Worm (Caenorhabditis elegans) whole organism, midembryonic: Measurements from ENCODE around the gene abu-4.
"Not testable (repeated sequence)": the region's sequence is repeated elsewhere in the genome, so short reads cannot be mapped to it uniquely, and the experiment has no call there.

Experiments
- T22C8.4 ChIP-seq: fragments of 200-800 bp; sonication (Bioruptor generic); IDR thresholded peaks from 2 replicates; pipeline ENCODE4 v1.3.6; 2022; ENCODE audit warnings: missing genetic modification characterization, missing compliant biosample characterization
- cog-1 ChIP-seq: sonication (generic microtip); optimal IDR thresholded peaks from 2 replicates; lab custom pipeline; 2016; ENCODE audit warnings: missing genetic modification characterization, missing compliant biosample characterization
- flt-1 ChIP-seq: fragments of 200-800 bp; sonication (Bioruptor generic); IDR thresholded peaks from 2 replicates; pipeline ENCODE4 v1.3.6; 2022; ENCODE audit warnings: missing genetic modification characterization, missing compliant biosample characterization
- klf-2 ChIP-seq: fragments of 200-800 bp; sonication (Bioruptor generic); conservative IDR thresholded peaks from 2 replicates; pipeline ENCODE4 v1.3.6; 2022; ENCODE audit warnings: missing genetic modification reagents, missing genetic modification characterization, missing compliant biosample characterization
- med-1 ChIP-seq: sonication (generic microtip); optimal IDR thresholded peaks from 2 replicates; lab custom pipeline; 2017; ENCODE audit warnings: missing genetic modification characterization, mild to moderate bottlenecking, missing compliant biosample characterization, antibody characterized with exemption, missing genetic modification reagents; ENCODE audit not compliant: insufficient read depth
- ref-1 ChIP-seq: fragments of 200-800 bp; sonication (Bioruptor generic); conservative IDR thresholded peaks from 2 replicates; pipeline ENCODE4 v1.3.6; 2022; ENCODE audit warnings: missing genetic modification reagents, missing genetic modification characterization, missing compliant biosample characterization
- tab-1 ChIP-seq: fragments of 200-800 bp; sonication (Bioruptor generic); IDR thresholded peaks from 2 replicates; pipeline ENCODE4 v1.3.6; 2022; ENCODE audit warnings: missing genetic modification characterization, missing compliant biosample characterization
- ztf-23 ChIP-seq: fragments of 200-800 bp; sonication (Bioruptor generic); IDR thresholded peaks from 2 replicates; pipeline ENCODE4 v1.3.6; 2022; ENCODE audit warnings: missing genetic modification reagents, missing genetic modification characterization, missing compliant biosample characterization
- ztf-29 ChIP-seq: fragments of 200-800 bp; sonication (Bioruptor generic); IDR thresholded peaks from 2 replicates; pipeline ENCODE4 v1.3.6; 2022; ENCODE audit warnings: missing genetic modification reagents, missing genetic modification characterization, missing compliant biosample characterization

Gene abu-4

DNA sequence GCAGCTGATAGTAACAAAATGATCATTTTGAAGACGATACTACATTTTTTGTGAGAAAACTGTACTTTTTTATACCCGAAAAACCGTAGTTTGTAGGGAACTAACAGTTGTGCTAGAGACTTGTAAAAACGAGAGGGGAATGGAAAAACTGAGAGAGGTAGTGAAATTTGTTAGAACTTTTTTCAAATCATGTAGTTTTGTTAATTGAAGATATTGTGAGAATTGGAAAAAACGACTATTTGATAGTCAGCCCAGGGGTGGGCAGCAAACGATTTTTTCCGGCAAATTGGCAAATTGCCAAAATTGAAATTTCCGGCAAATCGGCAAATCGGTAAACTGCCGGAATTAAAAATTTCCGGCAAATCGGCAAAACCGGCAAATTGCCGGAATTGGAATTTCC is 25.3 kb upstream of the abu-4 start, which contains the start of gene cyp-33C6:
TSS of gene cyp-33C6 (minus strand) at position 101 of the 400 bp plus-strand sequence.
- TF ChIP-seq ref-1 (GFP tag; lab: Robert Waterston, UW): no peak

DNA sequence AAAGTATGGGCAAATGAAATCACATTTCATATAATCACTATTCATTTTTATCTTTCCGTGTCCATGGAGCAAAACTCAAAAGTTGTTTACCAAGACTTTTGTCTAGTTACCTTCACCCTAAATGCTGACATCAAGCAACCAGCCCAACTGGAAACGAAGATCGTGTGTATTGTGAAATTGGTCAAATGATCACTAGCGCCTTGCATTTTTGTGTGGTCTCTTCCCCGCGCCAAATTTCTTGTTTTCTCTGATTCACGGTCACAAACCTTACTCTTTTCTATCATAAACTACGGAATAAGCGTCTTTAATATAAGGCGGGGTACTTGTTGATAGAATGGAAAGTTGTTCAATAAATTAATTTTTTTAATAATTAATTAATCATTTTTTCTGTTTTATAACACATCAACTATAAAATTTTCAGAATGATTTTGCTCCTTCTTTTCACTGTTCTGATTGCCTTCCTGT is 24.5 kb upstream of the abu-4 start, which contains the start of gene cyp-33C7:
TSS of gene cyp-33C7 (plus strand) at position 415 of the 465 bp plus-strand sequence.
- TF ChIP-seq klf-2 (GFP tag; lab: Robert Waterston, UW) (no peak), T22C8.4 (GFP tag; lab: Robert Waterston, UW) (no peak), tab-1 (no peak), cog-1 (no peak), med-1 (GFP tag; lab: Kevin White, UChicago) (no peak), ztf-23 (GFP tag; lab: Robert Waterston, UW) (no peak), ref-1 (GFP tag; lab: Robert Waterston, UW) (no peak), ztf-29 (no peak), flt-1 (GFP tag; lab: Robert Waterston, UW) (no peak)

ce11 chrV:2251774-2252173 is 22.9 kb upstream of the abu-4 start:
- no peak for TF ChIP-seq med-1 (GFP tag; lab: Kevin White, UChicago)
- no peak for TF ChIP-seq klf-2 (GFP tag; lab: Robert Waterston, UW)
- TF ChIP-seq ztf-23 (GFP tag; lab: Robert Waterston, UW): no peak
- TF ChIP-seq T22C8.4 (GFP tag; lab: Robert Waterston, UW): no peak
- no peak for TF ChIP-seq cog-1
- no peak for TF ChIP-seq ztf-29
- TF ChIP-seq flt-1 (GFP tag; lab: Robert Waterston, UW): no peak
- no peak for TF ChIP-seq tab-1
- TF ChIP-seq ref-1 (GFP tag; lab: Robert Waterston, UW): no peak

ce11 chrV:2254553-2255124 is 20.0 kb upstream of the abu-4 start, which contains the start of gene str-253:
TSS of gene str-253 (minus strand) at chrV:2254603.
- no peak for TF ChIP-seq ztf-29
- TF ChIP-seq klf-2 (GFP tag; lab: Robert Waterston, UW): no peak
- TF ChIP-seq med-1 (GFP tag; lab: Kevin White, UChicago): no peak
- no peak for TF ChIP-seq tab-1
- TF ChIP-seq ref-1 (GFP tag; lab: Robert Waterston, UW): no peak
- TF ChIP-seq cog-1: no peak
- TF ChIP-seq T22C8.4 (GFP tag; lab: Robert Waterston, UW): no peak
- no peak for TF ChIP-seq flt-1 (GFP tag; lab: Robert Waterston, UW)
- TF ChIP-seq ztf-23 (GFP tag; lab: Robert Waterston, UW): no peak

DNA sequence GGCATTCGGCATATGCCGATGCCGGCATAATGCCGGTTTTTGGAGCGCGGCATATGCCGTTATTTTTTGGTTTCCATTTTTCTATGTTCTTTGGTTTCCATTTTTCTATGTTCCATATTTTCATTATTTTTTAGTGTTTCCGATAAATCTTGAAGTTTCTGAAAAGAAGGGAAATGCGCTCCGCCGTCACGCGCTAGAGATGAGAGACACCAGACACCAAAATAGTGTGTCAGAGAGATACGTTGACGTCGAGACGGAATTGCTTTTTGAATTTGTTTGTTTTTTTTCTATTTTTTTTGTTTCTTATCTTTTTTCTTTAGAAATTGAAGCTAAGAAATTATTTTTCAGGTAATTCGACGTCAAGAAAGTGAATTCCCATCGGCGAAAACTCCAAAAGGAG is 19.5 kb upstream of the abu-4 start, which contains the start of gene F41B5.1:
TSS of gene F41B5.1 (plus strand) at position 343 of the 400 bp plus-strand sequence.
- TF ChIP-seq cog-1; ztf-29; flt-1 (GFP tag; lab: Robert Waterston, UW): not testable (repeated sequence)

DNA sequence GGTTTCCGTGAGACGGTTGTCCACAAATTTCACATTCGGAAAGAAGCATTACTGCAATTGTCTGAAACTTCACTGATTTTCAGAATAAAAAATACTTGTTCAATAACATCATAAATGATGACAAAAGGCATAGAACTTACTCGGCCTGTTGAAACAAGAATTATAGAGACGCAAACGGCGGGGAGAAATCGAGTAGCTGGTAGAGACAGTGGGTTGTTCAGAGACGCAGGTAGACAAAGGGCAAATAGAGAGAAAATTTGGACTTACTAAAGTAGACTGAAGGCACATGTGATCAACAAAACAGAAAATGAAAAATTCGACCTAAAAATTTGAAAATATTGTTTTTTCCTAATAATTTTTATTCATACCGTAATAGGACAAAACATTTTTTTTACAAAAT is 14.9 kb upstream of the abu-4 start, which contains the start of gene nhr-182:
TSS of gene nhr-182 (minus strand) at position 178 of the 400 bp plus-strand sequence.
- no peak for TF ChIP-seq ztf-23 (GFP tag; lab: Robert Waterston, UW)
- no peak for TF ChIP-seq ref-1 (GFP tag; lab: Robert Waterston, UW)
- TF ChIP-seq ztf-29: no peak
- no peak for TF ChIP-seq tab-1
- no peak for TF ChIP-seq T22C8.4 (GFP tag; lab: Robert Waterston, UW)
- TF ChIP-seq cog-1: no peak
- TF ChIP-seq klf-2 (GFP tag; lab: Robert Waterston, UW): no peak
- no peak for TF ChIP-seq flt-1 (GFP tag; lab: Robert Waterston, UW)
- no peak for TF ChIP-seq med-1 (GFP tag; lab: Kevin White, UChicago)

DNA sequence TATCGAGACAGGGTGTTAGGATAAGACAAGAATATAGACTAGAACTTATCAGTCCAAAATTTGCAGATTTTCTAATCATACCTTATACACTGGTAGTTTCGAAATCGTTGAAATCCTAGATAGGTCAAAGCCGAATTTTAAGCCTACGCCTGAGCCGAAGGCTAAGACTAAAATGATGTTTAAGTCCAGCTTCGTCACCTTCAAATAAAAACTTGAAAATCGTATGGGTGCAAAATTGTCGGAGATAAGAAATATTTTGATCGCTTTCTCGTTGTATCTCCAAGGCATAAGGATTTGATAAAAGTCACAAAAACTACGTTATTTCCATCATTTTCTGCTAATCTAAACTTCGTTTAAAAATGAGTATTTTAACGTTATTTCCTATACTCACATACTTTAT is 14.0 kb upstream of the abu-4 start, which contains the start of gene F41B5.12:
TSS of gene F41B5.12 (plus strand) at position 301 of the 400 bp plus-strand sequence.
- TF ChIP-seq flt-1 (GFP tag; lab: Robert Waterston, UW): no peak
- no peak for TF ChIP-seq ztf-29
- TF ChIP-seq tab-1: no peak
- no peak for TF ChIP-seq klf-2 (GFP tag; lab: Robert Waterston, UW)
- TF ChIP-seq ref-1 (GFP tag; lab: Robert Waterston, UW): no peak
- no peak for TF ChIP-seq ztf-23 (GFP tag; lab: Robert Waterston, UW)
- TF ChIP-seq T22C8.4 (GFP tag; lab: Robert Waterston, UW): no peak
- TF ChIP-seq med-1 (GFP tag; lab: Kevin White, UChicago): no peak
- TF ChIP-seq cog-1: no peak

DNA sequence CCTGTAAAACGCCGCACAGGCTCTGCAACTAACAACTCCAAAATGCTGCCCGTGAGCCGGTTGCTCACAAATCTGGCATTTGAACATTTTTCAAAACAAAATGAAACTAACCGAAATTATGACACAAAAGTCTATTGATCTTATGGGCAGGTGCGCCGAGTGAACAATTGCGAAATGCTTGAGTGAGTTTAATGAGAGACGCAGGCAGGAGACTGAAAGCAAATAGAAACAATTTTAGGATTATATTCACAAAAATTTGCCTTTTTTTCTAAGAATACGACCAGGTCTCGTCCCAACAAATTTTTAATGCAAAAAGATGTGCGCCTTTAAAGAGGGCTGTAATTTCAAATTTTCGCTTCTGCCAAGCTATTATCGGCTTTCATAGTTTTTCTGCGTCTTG is 10.2 kb upstream of the abu-4 start, which contains the start of gene nhr-183:
TSS of gene nhr-183 (minus strand) at position 180 of the 400 bp plus-strand sequence.
- no peak for TF ChIP-seq med-1 (GFP tag; lab: Kevin White, UChicago)
- no peak for TF ChIP-seq T22C8.4 (GFP tag; lab: Robert Waterston, UW)
- no peak for TF ChIP-seq flt-1 (GFP tag; lab: Robert Waterston, UW)
- no peak for TF ChIP-seq ztf-29
- TF ChIP-seq tab-1: no peak
- no peak for TF ChIP-seq klf-2 (GFP tag; lab: Robert Waterston, UW)
- no peak for TF ChIP-seq ref-1 (GFP tag; lab: Robert Waterston, UW)
- no peak for TF ChIP-seq ztf-23 (GFP tag; lab: Robert Waterston, UW)
- TF ChIP-seq cog-1: no peak

- no peak for TF ChIP-seq ztf-23 (GFP tag; lab: Robert Waterston, UW)
- TF ChIP-seq cog-1: no peak
- TF ChIP-seq T22C8.4 (GFP tag; lab: Robert Waterston, UW): no peak
- TF ChIP-seq tab-1: no peak
- TF ChIP-seq ztf-29: no peak
- TF ChIP-seq med-1 (GFP tag; lab: Kevin White, UChicago): no peak
- TF ChIP-seq ref-1 (GFP tag; lab: Robert Waterston, UW): no peak
Measured at ce11 chrV:2264925-2265324, 9.7 kb upstream of the abu-4 start.

ce11 chrV:2266958-2267357 is 7.7 kb upstream of the abu-4 start, which contains the start of gene nhr-275:
TSS of gene nhr-275 (minus strand) at chrV:2267058.
- TF ChIP-seq ref-1 (GFP tag; lab: Robert Waterston, UW) (no peak), klf-2 (GFP tag; lab: Robert Waterston, UW) (no peak), med-1 (GFP tag; lab: Kevin White, UChicago) (no peak), T22C8.4 (GFP tag; lab: Robert Waterston, UW) (no peak), ztf-29 (no peak), tab-1 (no peak), cog-1 (no peak), flt-1 (GFP tag; lab: Robert Waterston, UW) (no peak), ztf-23 (GFP tag; lab: Robert Waterston, UW) (no peak)
